Fruit fly (Drosophila melanogaster): Measurements from ENCODE around the gene AdamTS-B.

The AdamTS-B gene

DNA sequence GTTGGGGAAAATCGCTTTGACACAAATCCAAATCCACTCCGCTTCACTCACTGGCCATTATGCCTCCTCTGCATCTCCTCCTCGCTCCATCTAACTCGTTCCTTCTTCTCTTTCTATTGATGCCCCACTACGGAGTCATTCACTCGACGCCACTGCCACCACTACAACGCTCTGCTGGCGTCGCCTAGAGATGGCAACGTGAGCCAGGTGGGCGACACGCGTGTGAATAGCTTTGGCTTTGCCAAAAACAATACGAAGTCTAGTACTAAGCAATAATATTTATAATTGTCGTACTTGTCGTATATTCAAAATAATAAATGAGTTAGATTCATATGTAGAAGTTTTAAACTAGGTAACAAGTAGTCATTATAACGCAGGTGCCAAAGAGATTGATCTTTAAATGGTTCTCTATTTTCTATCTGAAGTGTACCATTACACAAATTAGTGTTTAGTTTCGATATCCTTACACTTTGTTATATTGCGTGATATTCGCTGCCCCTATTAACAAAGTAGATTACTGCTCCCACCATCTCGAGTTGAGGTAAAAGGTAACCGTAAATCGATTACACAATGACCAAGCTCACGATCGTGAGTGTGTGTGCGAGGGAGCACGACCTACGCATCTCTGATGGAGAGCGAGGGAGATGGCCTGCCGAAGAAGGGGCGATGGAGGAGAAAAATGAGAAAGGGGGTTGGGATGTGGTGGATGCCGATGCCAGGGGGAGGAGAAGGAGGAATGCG, 46.8 kb downstream of the AdamTS-B start (continued):
- TF ChIP-seq Abd-B (GFP tag; optimal IDR thresholded peaks at IDR 0.05) (no peak), D19A (tag; optimal IDR thresholded peaks at IDR 0.05) (peak; percentile 4), CG6254 (GFP tag; optimal IDR thresholded peaks at IDR 0.05) (no peak), CG2875 (GFP tag; optimal IDR thresholded peaks at IDR 0.05) (no peak), slou (GFP tag; optimal IDR thresholded peaks at IDR 0.05) (no peak), Dbx (GFP tag; IDR thresholded peaks at IDR 0.05) (no peak), dmrt99B (tag; optimal IDR thresholded peaks at IDR 0.05) (no peak), CG33213 (GFP tag; optimal IDR thresholded peaks at IDR 0.05) (no peak), CG32772 (GFP tag; IDR thresholded peaks at IDR 0.05) (no peak), gsb-n (tag; optimal IDR thresholded peaks at IDR 0.05) (no peak), CG10147 (GFP tag; optimal IDR thresholded peaks at IDR 0.05) (peak; percentile 18), HmgZ (tag; optimal IDR thresholded peaks at IDR 0.05) (no peak), CG2129 (GFP tag; IDR thresholded peaks at IDR 0.05; ENCODE audit: partially characterized antibody) (no peak), zen (tag; optimal IDR thresholded peaks at IDR 0.05) (no peak), yki (optimal IDR thresholded peaks at IDR 0.05) (no peak), Med (GFP tag) (peak; percentile 75), wdn (GFP tag; IDR thresholded peaks at IDR 0.05) (no peak), CG13424 (tag; optimal IDR thresholded peaks at IDR 0.05) (peak; percentile 43), shn (GFP tag; optimal IDR thresholded peaks at IDR 0.05) (no peak), CG10431 (GFP tag; optimal IDR thresholded peaks at IDR 0.05) (no peak), CG8944 (GFP tag; optimal IDR thresholded peaks at IDR 0.05) (no peak), TFAM (GFP tag; optimal IDR thresholded peaks at IDR 0.05) (no peak), klu (GFP tag; IDR thresholded peaks at IDR 0.05) (no peak), Doc2 (GFP tag; IDR thresholded peaks at IDR 0.05) (no peak), CG16815 (GFP tag; optimal IDR thresholded peaks at IDR 0.05) (no peak), HLH54F (GFP tag; optimal IDR thresholded peaks at IDR 0.05) (no peak), croc (GFP tag; conservative IDR thresholded peaks at IDR 0.05) (no peak), chm (GFP tag; IDR thresholded peaks at IDR 0.05) (peak; percentile 71), ken (GFP tag; IDR thresholded peaks at IDR 0.05) (0 out of 3 replicates have a peak, but pooled peaks have one; percentile 37), CG10267 (tag; optimal IDR thresholded peaks at IDR 0.05) (peak; percentile 8), prd (optimal IDR thresholded peaks at IDR 0.05) (no peak), prd (GFP tag; IDR thresholded peaks at IDR 0.05) (peak; percentile 32; the same call in 1 of the 3 replicates), CG2120 (GFP tag; optimal IDR thresholded peaks at IDR 0.05) (peak; percentile 66), CG12391 (tag; optimal IDR thresholded peaks at IDR 0.05) (peak; percentile 1), CG4282 (GFP tag; optimal IDR thresholded peaks at IDR 0.05) (no peak), CG4617 (GFP tag; optimal IDR thresholded peaks at IDR 0.05; ENCODE audit: borderline replicate concordance) (no peak), CG5245 (GFP tag; optimal IDR thresholded peaks at IDR 0.05) (no peak), Hand (GFP tag; optimal IDR thresholded peaks at IDR 0.05) (no peak), CG14965 (GFP tag; optimal IDR thresholded peaks at IDR 0.05; ENCODE audit: borderline replicate concordance) (no peak), CG17912 (GFP tag; optimal IDR thresholded peaks at IDR 0.05) (no peak), zf30C (GFP tag; optimal IDR thresholded peaks at IDR 0.05) (no peak), CG7271 (tag; optimal IDR thresholded peaks at IDR 0.05) (no peak), pan (optimal IDR thresholded peaks at IDR 0.05) (no peak), pan (GFP tag; optimal IDR thresholded peaks at IDR 0.05 in 1 of 2, IDR thresholded peaks at IDR 0.05 in 1 of 2) (peak in 1 of 2 experiments; percentile 38), Gug (GFP tag; IDR thresholded peaks at IDR 0.05) (peak; percentile 61; the same call in 1 of the 4 replicates), hb (GFP tag; IDR thresholded peaks at IDR 0.05; ENCODE audit: partially characterized antibody) (no peak), CG6654 (GFP tag; optimal IDR thresholded peaks at IDR 0.05) (no peak), br (optimal IDR thresholded peaks at IDR 0.05) (no peak), ssp (GFP tag; IDR thresholded peaks at IDR 0.05) (no peak), Chrac-16 (GFP tag; optimal IDR thresholded peaks at IDR 0.05) (no peak), Rfx (GFP tag; IDR thresholded peaks at IDR 0.05) (peak; percentile 58)
